Worm (Caenorhabditis elegans): ENCODE results near the gene C07A9.5.

DNA sequence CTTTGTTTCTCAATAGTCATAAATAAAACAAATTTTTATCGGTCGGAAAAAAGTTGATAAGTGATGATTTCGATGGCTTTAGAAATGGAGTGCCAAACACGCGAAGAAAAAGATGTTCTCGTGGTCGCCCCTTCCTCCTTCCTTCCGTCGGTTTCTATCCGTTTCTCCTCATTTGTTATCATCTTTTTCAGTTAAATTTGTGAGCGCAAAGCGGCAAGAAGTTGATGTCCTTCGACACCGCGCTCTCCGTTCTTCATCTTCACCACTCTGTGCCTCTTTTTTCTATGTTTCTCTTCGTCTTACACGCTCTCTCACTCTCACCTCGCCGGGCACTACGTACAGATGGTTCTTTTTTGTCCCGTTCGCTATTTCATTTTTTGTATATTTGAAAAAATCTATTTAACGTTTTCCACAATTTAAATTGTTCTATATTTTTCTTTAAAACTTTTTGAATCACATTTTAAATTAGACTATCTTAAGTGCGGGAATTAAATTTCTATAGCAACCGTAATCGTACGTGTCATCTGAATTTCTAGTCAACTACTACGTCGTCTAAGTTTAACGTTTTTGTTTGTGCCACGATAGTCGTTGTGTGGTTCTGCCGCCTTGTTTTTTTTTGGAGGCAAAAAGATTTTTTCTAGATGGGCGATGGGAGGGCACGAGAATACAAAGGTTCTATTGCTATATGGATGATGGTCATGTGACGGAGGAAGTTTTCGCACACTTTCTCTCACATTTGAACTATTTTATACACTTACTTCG, 16.2 kb upstream of the C07A9.5 start:
- TF ChIP-seq nhr-76 (tag; optimal IDR thresholded peaks at IDR 0.05) (no peak), egl-13 (tag; optimal IDR thresholded peaks at IDR 0.05) (no peak), snpc-4 (tag; optimal IDR thresholded peaks at IDR 0.05) (no peak), pag-3 (tag; optimal IDR thresholded peaks at IDR 0.05; ENCODE audit: borderline replicate concordance, insufficient read depth) (peak; percentile 30), hpl-2 (GFP tag; optimal IDR thresholded peaks at IDR 0.05) (no peak), fkh-8 (tag; optimal IDR thresholded peaks at IDR 0.05) (no peak), nhr-20 (tag; optimal IDR thresholded peaks at IDR 0.05) (no peak), grh-1 (GFP tag; IDR thresholded peaks at IDR 0.05) (no peak), mep-1 (tag; optimal IDR thresholded peaks at IDR 0.05) (peak; percentile 7), vab-15 (tag; optimal IDR thresholded peaks at IDR 0.05) (no peak)

All from whole organism, L1 larva.